Worm (Caenorhabditis elegans) whole organism, late embryonic: ENCODE results near the gene C53A5.17.

Experiments used
- C38D4.7 ChIP-seq: fragments of 200-800 bp; sonication (Bioruptor generic); optimal IDR thresholded peaks from 2 replicates; lab custom pipeline; 2018; ENCODE audit warnings: mild to moderate bottlenecking, missing genetic modification characterization, moderate library complexity, missing compliant biosample characterization
- F13H6.1 ChIP-seq: sonication (generic microtip); optimal IDR thresholded peaks from 2 replicates; lab custom pipeline; 2016; ENCODE audit warnings: missing genetic modification characterization, missing compliant biosample characterization
- K02D7.2 ChIP-seq: sonication (generic microtip); optimal IDR thresholded peaks from 2 replicates; lab custom pipeline; 2017; ENCODE audit warnings: mild to moderate bottlenecking, missing genetic modification characterization, missing compliant biosample characterization
- K09A11.1 ChIP-seq: sonication (generic microtip); optimal IDR thresholded peaks from 2 replicates; lab custom pipeline; 2017; ENCODE audit warnings: antibody characterized with exemption, mild to moderate bottlenecking, missing genetic modification characterization, missing compliant biosample characterization; ENCODE audit not compliant: insufficient read depth
- T23F11.4 ChIP-seq: fragments of 200-800 bp; sonication (Bioruptor generic); optimal IDR thresholded peaks from 2 replicates; lab custom pipeline; 2018; ENCODE audit warnings: mild to moderate bottlenecking, missing genetic modification characterization, missing compliant biosample characterization
- Y22D7AL.16 ChIP-seq: sonication (generic microtip); optimal IDR thresholded peaks from 2 replicates; lab custom pipeline; 2016; ENCODE audit warnings: missing genetic modification characterization, missing compliant biosample characterization
- ama-1 ChIP-seq: fragments of 150-350 bp; optimal IDR thresholded peaks from 2 replicates; lab custom pipeline; 2014
- ceh-18 ChIP-seq: sonication (generic microtip); optimal IDR thresholded peaks from 2 replicates; lab custom pipeline; 2016; ENCODE audit warnings: missing genetic modification characterization, missing compliant biosample characterization
- ceh-22 ChIP-seq: sonication (generic microtip); optimal IDR thresholded peaks from 2 replicates; lab custom pipeline; 2017; ENCODE audit warnings: missing biosample characterization, missing genetic modification characterization
- ceh-30 ChIP-seq: fragments of 150-350 bp; optimal IDR thresholded peaks from 2 replicates; lab custom pipeline; 2014; ENCODE audit warnings: missing biosample characterization, missing genetic modification characterization
- ceh-31 ChIP-seq: sonication (generic microtip); optimal IDR thresholded peaks from 2 replicates; lab custom pipeline; 2016; ENCODE audit warnings: missing genetic modification characterization, missing compliant biosample characterization
- ceh-48 ChIP-seq: sonication (generic microtip); optimal IDR thresholded peaks from 2 replicates; lab custom pipeline; 2016; ENCODE audit warnings: missing genetic modification characterization, inconsistent platforms, missing compliant biosample characterization
- ceh-9 ChIP-seq: sonication (generic microtip); optimal IDR thresholded peaks from 2 replicates; lab custom pipeline; 2016; ENCODE audit warnings: mild to moderate bottlenecking, missing genetic modification characterization, inconsistent platforms, missing compliant biosample characterization
- che-1 ChIP-seq: sonication (generic microtip); optimal IDR thresholded peaks from 2 replicates; lab custom pipeline; 2016; ENCODE audit warnings: mild to moderate bottlenecking, missing genetic modification characterization, missing compliant biosample characterization
- dve-1 ChIP-seq: sonication (generic microtip); optimal IDR thresholded peaks from 2 replicates; lab custom pipeline; 2017; ENCODE audit warnings: antibody characterized with exemption, mild to moderate bottlenecking, missing genetic modification characterization, missing compliant biosample characterization
- elt-4 ChIP-seq: sonication (generic microtip); optimal IDR thresholded peaks from 2 replicates; lab custom pipeline; 2016; ENCODE audit warnings: missing genetic modification characterization, missing compliant biosample characterization
- ets-4 ChIP-seq: sonication (generic microtip); optimal IDR thresholded peaks from 2 replicates; lab custom pipeline; 2016; ENCODE audit warnings: missing genetic modification characterization, missing compliant biosample characterization
- eyg-1 ChIP-seq: sonication (generic microtip); optimal IDR thresholded peaks from 2 replicates; lab custom pipeline; 2016; ENCODE audit warnings: missing genotype, missing genetic modification characterization, missing compliant biosample characterization
- fkh-6 ChIP-seq: sonication (generic microtip); optimal IDR thresholded peaks from 2 replicates; lab custom pipeline; 2016; ENCODE audit warnings: missing genetic modification characterization, missing compliant biosample characterization
- gmeb-2 ChIP-seq: sonication (generic microtip); optimal IDR thresholded peaks from 2 replicates; lab custom pipeline; 2016; ENCODE audit warnings: missing genetic modification characterization, inconsistent platforms, missing compliant biosample characterization
- hlh-13 ChIP-seq: fragments of 200-800 bp; sonication (Bioruptor generic); optimal IDR thresholded peaks from 2 replicates; lab custom pipeline; 2018; ENCODE audit warnings: mild to moderate bottlenecking, missing genetic modification characterization, missing compliant biosample characterization
- hlh-30 ChIP-seq: sonication (generic microtip); optimal IDR thresholded peaks from 2 replicates; lab custom pipeline; 2017; ENCODE audit warnings: antibody characterized with exemption, missing genetic modification characterization, missing compliant biosample characterization; ENCODE audit not compliant: insufficient read depth
- hlh-6 ChIP-seq: sonication (generic microtip); optimal IDR thresholded peaks from 2 replicates; lab custom pipeline; 2016; ENCODE audit warnings: missing genotype, missing genetic modification characterization, missing compliant biosample characterization
- lim-6 ChIP-seq: sonication (generic microtip); optimal IDR thresholded peaks from 2 replicates; lab custom pipeline; 2016; ENCODE audit warnings: missing genetic modification characterization, missing compliant biosample characterization
- lin-11 ChIP-seq: fragments of 200-800 bp; sonication (Bioruptor generic); optimal IDR thresholded peaks from 2 replicates; lab custom pipeline; 2018; ENCODE audit warnings: mild to moderate bottlenecking, missing genetic modification characterization, missing compliant biosample characterization
- mec-3 ChIP-seq: sonication (generic microtip); optimal IDR thresholded peaks from 2 replicates; lab custom pipeline; 2016; ENCODE audit warnings: borderline replicate concordance, missing genetic modification characterization, missing compliant biosample characterization
- nhr-11 ChIP-seq: fragments of 150-350 bp; optimal IDR thresholded peaks from 2 replicates; lab custom pipeline; 2014; ENCODE audit warnings: missing biosample characterization, missing genetic modification characterization
- nhr-232 ChIP-seq: sonication (generic microtip); optimal IDR thresholded peaks from 2 replicates; lab custom pipeline; 2016; ENCODE audit warnings: missing genetic modification characterization, missing compliant biosample characterization
- pag-3 ChIP-seq: sonication (generic microtip); optimal IDR thresholded peaks from 2 replicates; lab custom pipeline; 2016; ENCODE audit warnings: missing compliant biosample characterization, missing genetic modification characterization, borderline replicate concordance
- pax-1 ChIP-seq: fragments of 150-350 bp; optimal IDR thresholded peaks from 2 replicates; lab custom pipeline; 2014; ENCODE audit warnings: missing biosample characterization, missing genetic modification characterization
- pqm-1 ChIP-seq: sonication (generic microtip); optimal IDR thresholded peaks from 2 replicates; lab custom pipeline; 2016; ENCODE audit warnings: missing genetic modification characterization, missing compliant biosample characterization
- pros-1 ChIP-seq: fragments of 150-350 bp; optimal IDR thresholded peaks from 2 replicates; lab custom pipeline; 2014; ENCODE audit warnings: missing biosample characterization, missing genetic modification reagents, missing genetic modification characterization
- rnt-1 ChIP-seq: sonication (generic microtip); optimal IDR thresholded peaks from 2 replicates; lab custom pipeline; 2016; ENCODE audit warnings: missing genetic modification characterization, missing compliant biosample characterization
- sdc-2 ChIP-seq: sonication (generic microtip); optimal IDR thresholded peaks from 2 replicates; lab custom pipeline; 2016; ENCODE audit warnings: missing genotype, missing genetic modification characterization, missing compliant biosample characterization
- sox-2 ChIP-seq: fragments of 200-800 bp; sonication (Bioruptor generic); IDR thresholded peaks from 2 replicates; pipeline ENCODE4 v1.3.6; 2022; ENCODE audit warnings: missing genetic modification reagents, missing genetic modification characterization, missing compliant biosample characterization
- sox-4 ChIP-seq: sonication (generic microtip); optimal IDR thresholded peaks from 2 replicates; lab custom pipeline; 2017; ENCODE audit warnings: mild to moderate bottlenecking, missing genetic modification characterization, inconsistent platforms, missing compliant biosample characterization
- syd-9 ChIP-seq: sonication (generic microtip); optimal IDR thresholded peaks from 2 replicates; lab custom pipeline; 2016; ENCODE audit warnings: mild to moderate bottlenecking, missing genetic modification characterization, moderate library complexity, missing compliant biosample characterization
- tbx-7 ChIP-seq: sonication (generic microtip); optimal IDR thresholded peaks from 2 replicates; lab custom pipeline; 2016; ENCODE audit warnings: missing genotype, missing genetic modification characterization, missing compliant biosample characterization
- ttx-3 ChIP-seq: sonication (generic microtip); optimal IDR thresholded peaks from 2 replicates; lab custom pipeline; 2016; ENCODE audit warnings: missing genetic modification reagents, missing genetic modification characterization, missing compliant biosample characterization
- unc-3 ChIP-seq, 2 experiments: fragments of 200-800 bp in 1 of 2; sonication (Bioruptor generic) in 1 of 2; sonication (generic microtip) in 1 of 2; conservative IDR thresholded peaks in 1 of 2; optimal IDR thresholded peaks in 1 of 2; 2 replicates each; pipeline versions ENCODE4 v1.3.6 to Lab custom; 2016 to 2022; ENCODE audit warnings: missing compliant biosample characterization in 2 of 2, missing genetic modification characterization in 2 of 2, missing genetic modification reagents in 1 of 2
- unc-55 ChIP-seq: sonication (generic microtip); optimal IDR thresholded peaks from 2 replicates; lab custom pipeline; 2017; ENCODE audit warnings: missing biosample characterization, missing genetic modification reagents, missing genetic modification characterization
- ztf-16 ChIP-seq: sonication (generic microtip); optimal IDR thresholded peaks from 2 replicates; lab custom pipeline; 2017; ENCODE audit warnings: missing genetic modification characterization, missing compliant biosample characterization

Gene C53A5.17

DNA sequence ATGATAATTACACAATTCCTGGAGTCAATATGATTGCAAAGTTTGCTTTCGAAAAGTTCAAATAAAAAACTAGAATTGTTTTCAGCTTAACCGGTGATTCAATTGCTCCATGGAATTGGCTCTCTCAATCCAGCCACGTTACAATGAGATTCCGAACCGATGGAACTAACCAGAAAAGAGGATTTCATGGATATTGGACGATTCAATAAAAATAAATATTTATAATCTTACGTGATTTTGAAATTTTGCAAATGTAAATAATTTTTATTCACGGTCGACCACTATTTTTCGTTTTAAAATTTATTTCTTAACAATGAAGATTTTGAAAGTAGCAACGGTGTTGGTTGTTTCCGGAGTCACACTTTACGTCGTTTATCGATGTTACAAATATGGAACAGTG is 38.9 kb downstream of the C53A5.17 start, which contains the start of gene R02D5.10:
Gene R02D5.10, plus strand, starts transcription at position 301 of the 400 bp plus-strand sequence.
- TF ChIP-seq rnt-1 (tag; lab: Kevin White, UChicago) (no peak), ets-4 (no peak), sox-4 (tag; lab: Kevin White, UChicago) (no peak), sdc-2 (tag; lab: Kevin White, UChicago) (no peak)

DNA sequence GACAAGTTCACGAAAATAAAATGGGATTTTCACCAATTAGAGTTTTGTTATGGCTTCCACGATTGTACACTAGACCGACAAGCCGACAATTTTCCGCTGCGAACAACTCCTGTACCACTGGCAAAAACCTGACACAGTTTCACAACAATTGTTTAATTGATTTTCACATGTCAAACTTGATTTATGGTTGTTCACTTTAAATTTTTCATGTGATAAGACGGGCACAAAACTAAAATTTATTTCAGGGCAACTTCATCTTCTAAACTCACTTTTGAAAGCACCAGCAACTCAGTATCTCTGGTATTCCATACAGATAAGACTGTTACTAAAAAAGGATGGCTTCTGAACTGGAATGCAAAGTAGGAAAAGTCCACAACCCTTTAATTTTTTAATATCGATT is 39.5 kb downstream of the C53A5.17 start, which contains the start of gene R02D5.7:
Gene R02D5.7, minus strand, starts transcription at position 101 of the 400 bp plus-strand sequence.
- no peak for TF ChIP-seq unc-3 (GFP tag; conservative IDR thresholded peaks at IDR 0.05; lab: Robert Waterston, UW)
- TF ChIP-seq unc-3 (tag; optimal IDR thresholded peaks at IDR 0.05; lab: Kevin White, UChicago), result no peak
- no peak for TF ChIP-seq hlh-13 (GFP tag; lab: Kevin White, UChicago)
- TF ChIP-seq Y22D7AL.16 (tag; lab: Kevin White, UChicago), result no peak
- TF ChIP-seq nhr-232 (tag; lab: Kevin White, UChicago), result no peak
- no peak for TF ChIP-seq ceh-30
- no peak for TF ChIP-seq ztf-16 (tag; lab: Kevin White, UChicago)
- TF ChIP-seq pax-1, result no peak
- no peak for TF ChIP-seq K09A11.1 (tag; lab: Kevin White, UChicago)
- no peak for TF ChIP-seq ceh-31 (tag; lab: Kevin White, UChicago)
- TF ChIP-seq nhr-11 (tag; lab: Kevin White, UChicago), result no peak
- TF ChIP-seq eyg-1, result no peak
- no peak for TF ChIP-seq elt-4 (tag; lab: Kevin White, UChicago)
- TF ChIP-seq ceh-18 (tag; lab: Kevin White, UChicago), result no peak
- TF ChIP-seq syd-9 (tag; lab: Kevin White, UChicago), result no peak
- no peak for TF ChIP-seq hlh-6
- no peak for TF ChIP-seq unc-55
- TF ChIP-seq mec-3, result no peak
- no peak for TF ChIP-seq ttx-3
- TF ChIP-seq T23F11.4 (GFP tag; lab: Kevin White, UChicago), result no peak

DNA sequence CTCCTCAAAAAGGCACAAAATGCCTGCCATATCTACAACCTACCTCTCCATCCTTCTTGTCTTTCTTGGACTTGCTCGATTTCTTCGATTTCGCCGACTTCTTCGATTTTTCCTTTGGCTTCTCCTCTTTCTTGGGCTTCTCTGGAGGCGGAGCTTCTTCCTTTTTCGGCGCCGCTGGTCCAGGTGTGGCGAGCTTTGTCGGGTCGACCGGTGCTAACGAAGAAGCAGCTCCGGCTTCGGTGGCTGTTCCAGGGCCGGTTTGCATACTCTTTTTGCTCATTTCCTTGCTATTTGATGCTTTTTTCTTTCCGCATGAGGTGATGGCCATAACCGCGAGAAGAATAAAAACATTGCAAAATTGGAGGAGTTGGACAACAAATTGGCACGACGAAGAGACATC is 40.4 kb downstream of the C53A5.17 start:
- TF ChIP-seq ceh-9, result no peak
- no peak for TF ChIP-seq ttx-3
- TF ChIP-seq K02D7.2 (tag; lab: Kevin White, UChicago), result no peak
- no peak for TF ChIP-seq hlh-30 (tag; lab: Kevin White, UChicago)
- no peak for TF ChIP-seq fkh-6 (tag; lab: Kevin White, UChicago)
- no peak for TF ChIP-seq tbx-7 (tag; lab: Kevin White, UChicago)
- no peak for TF ChIP-seq ama-1 (lab: Kevin White, UChicago)
- TF ChIP-seq C38D4.7, result no peak

DNA sequence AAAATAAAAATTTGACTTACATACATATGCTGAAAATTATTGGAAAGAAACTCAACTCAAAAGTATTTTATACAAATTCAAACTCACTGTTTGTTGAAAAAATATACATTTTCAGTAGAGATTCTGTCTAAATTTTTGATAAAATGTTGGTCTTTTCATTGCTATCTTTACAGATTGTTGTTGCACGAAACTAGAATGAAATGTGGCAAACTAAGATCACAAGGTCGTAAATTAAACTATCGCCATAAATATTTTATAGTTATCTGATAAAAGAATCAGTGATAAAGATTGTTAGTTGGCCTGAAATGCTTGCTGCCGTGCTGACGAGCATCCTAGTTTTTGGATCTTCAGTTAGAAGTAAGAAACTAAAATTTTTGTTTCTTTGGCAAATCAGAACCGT is 41.9 kb downstream of the C53A5.17 start, which contains the start of gene clec-55:
Gene clec-55, plus strand, starts transcription at position 301 of the 400 bp plus-strand sequence.
- TF ChIP-seq pros-1 (tag; lab: Kevin White, UChicago) (no peak), nhr-232 (tag; lab: Kevin White, UChicago) (no peak), che-1 (no peak), dve-1 (no peak)
- TF ChIP-seq, all 69 proteins: peak for 0

DNA sequence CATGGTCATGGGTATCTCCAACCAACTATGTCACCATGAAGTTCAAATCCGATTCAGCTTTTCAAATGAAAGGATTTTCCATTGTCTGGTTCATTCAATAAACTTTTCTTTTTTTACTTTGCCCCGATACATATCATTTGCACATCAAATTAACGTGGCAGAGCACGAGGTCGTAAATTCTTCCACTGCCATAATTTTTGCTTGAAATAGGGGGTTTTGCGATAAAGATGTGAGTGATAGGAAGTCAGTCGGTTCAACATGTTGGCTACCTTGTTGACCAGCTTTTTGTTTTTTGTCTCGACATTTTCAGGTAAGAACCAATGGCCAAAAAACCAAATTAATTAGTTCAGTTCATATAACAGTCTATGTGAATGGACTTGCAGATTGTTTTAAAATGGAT is 44.2 kb downstream of the C53A5.17 start, which contains the start of gene clec-54:
Gene clec-54, plus strand, starts transcription at position 224 of the 400 bp plus-strand sequence.
- TF ChIP-seq unc-55 (no peak), ceh-22 (tag; lab: Kevin White, UChicago) (no peak), sox-2 (GFP tag; lab: Robert Waterston, UW) (no peak), F13H6.1 (tag; lab: Kevin White, UChicago) (no peak), pag-3 (no peak), lim-6 (tag; lab: Kevin White, UChicago) (no peak), hlh-13 (GFP tag; lab: Kevin White, UChicago) (no peak), pqm-1 (tag; lab: Kevin White, UChicago) (no peak), gmeb-2 (tag; lab: Kevin White, UChicago) (no peak), sdc-2 (tag; lab: Kevin White, UChicago) (no peak), nhr-232 (tag; lab: Kevin White, UChicago) (no peak), lin-11 (tag; lab: Kevin White, UChicago) (no peak), ceh-48 (tag; lab: Kevin White, UChicago) (no peak)
